Fruit fly (Drosophila melanogaster) whole organism, wandering third instar larva: ENCODE measurements around the gene CG34244.

Experiments
- CG9705 ChIP-seq: fragments of 200-800 bp; sonication (Bioruptor generic); optimal IDR thresholded peaks from 2 replicates; lab custom pipeline; 2018; ENCODE audit warnings: missing biosample characterization, mild to moderate bottlenecking, missing genetic modification characterization
- Dfd ChIP-seq: fragments of >200 bp; optimal IDR thresholded peaks from 2 replicates; lab custom pipeline; 2017; ENCODE audit warnings: missing biosample characterization, missing genetic modification characterization
- Mio ChIP-seq: sonication (Bioruptor generic); optimal IDR thresholded peaks from 2 replicates; lab custom pipeline; 2016; ENCODE audit warnings: missing biosample characterization, missing genetic modification characterization
- Myc ChIP-seq: fragments of >200 bp; optimal IDR thresholded peaks from 2 replicates; lab custom pipeline; 2017
- N ChIP-seq: fragments of >200 bp; optimal IDR thresholded peaks from 2 replicates; lab custom pipeline; 2018; ENCODE audit warnings: missing biosample characterization, missing external identifiers, missing genetic modification characterization
- OdsH ChIP-seq: fragments of 200-800 bp; sonication (Bioruptor generic); optimal IDR thresholded peaks from 2 replicates; lab custom pipeline; 2016; ENCODE audit warnings: missing biosample characterization, mild to moderate bottlenecking, missing genetic modification characterization
- Sp1 ChIP-seq: fragments of 200-800 bp; sonication (Bioruptor generic); optimal IDR thresholded peaks from 3 replicates; lab custom pipeline; 2019; ENCODE audit warnings: missing biosample characterization, mild to moderate bottlenecking, missing genetic modification characterization, moderate library complexity
- sv ChIP-seq: fragments of 200-800 bp; sonication (Bioruptor generic); optimal IDR thresholded peaks from 3 replicates; lab custom pipeline; 2016; ENCODE audit warnings: missing biosample characterization, missing genetic modification characterization
- usp ChIP-seq: fragments of >200 bp; optimal IDR thresholded peaks from 2 replicates; lab custom pipeline; 2017; ENCODE audit warnings: missing biosample characterization, missing genetic modification characterization

dm6 chr3L:14203023-14203422, 32.7 kb downstream of the CG34244 start, which contains the start of gene saturn:
- TF ChIP-seq Myc (no peak), Sp1 (GFP tag; lab: Kevin White, UChicago) (no peak), Mio (GFP tag; lab: Kevin White, UChicago) (no peak), usp (GFP tag; lab: Kevin White, UChicago) (no peak), sv (GFP tag; lab: Kevin White, UChicago) (no peak), Dfd (GFP tag; lab: Kevin White, UChicago) (no peak), OdsH (GFP tag; lab: Kevin White, UChicago) (no peak), N (GFP tag; lab: Kevin White, UChicago) (no peak), CG9705 (GFP tag; lab: Kevin White, UChicago) (no peak)
